Fruit fly (Drosophila melanogaster) whole organism: ENCODE data around the gene CG1806.

ENCODE experiments used
- CG8478 ChIP-seq: fragments of >200 bp; optimal IDR thresholded peaks from 2 replicates; lab custom pipeline; 2018; ENCODE audit warnings: inconsistent platforms
- EcR ChIP-seq, 2 experiments: fragments of >200 bp; optimal IDR thresholded peaks; 2 replicates each; lab custom pipeline; 2017; ENCODE audit warnings: missing biosample characterization in 2 of 2, missing genetic modification characterization in 2 of 2, missing genetic modification reagents in 2 of 2
- pan ChIP-seq: fragments of >200 bp; optimal IDR thresholded peaks from 2 replicates; lab custom pipeline; 2017
- psq ChIP-seq: fragments of >200 bp; optimal IDR thresholded peaks from 2 replicates; lab custom pipeline; 2017
- usp ChIP-seq: fragments of >200 bp; optimal IDR thresholded peaks from 2 replicates; lab custom pipeline; 2017; ENCODE audit warnings: missing biosample characterization, missing genetic modification characterization, mixed read lengths

dm6 chrX:12056535-12056934 is 49.6 kb downstream of the CG1806 start, which contains the start of gene Uch-L5R:
- TF ChIP-seq CG8478 (no peak), usp (no peak), EcR (GFP tag; optimal IDR thresholded peaks at IDR 0.05; lab: Kevin White, UChicago) (no peak), psq (no peak), pan (lab: Kevin White, UChicago) (no peak)
